Fruit fly (Drosophila melanogaster) whole organism, embryonic: ENCODE results near the gene CG17633.

Experiments
- Antp ChIP-seq: fragments of 200-800 bp; sonication (Bioruptor generic); optimal IDR thresholded peaks from 3 replicates; lab custom pipeline; 2016; ENCODE audit warnings: missing biosample characterization, missing genetic modification characterization
- B-H1 ChIP-seq: fragments of 200-800 bp; sonication (Bioruptor generic); IDR thresholded peaks from 3 replicates; pipeline ENCODE4 v1.3.6; 2022; ENCODE audit warnings: missing biosample characterization, missing genetic modification characterization
- CG10565 ChIP-seq: fragments of 200-800 bp; sonication (Bioruptor generic); optimal IDR thresholded peaks from 3 replicates; lab custom pipeline; 2016; ENCODE audit warnings: missing biosample characterization, mild to moderate bottlenecking, missing genetic modification characterization
- CG11560 ChIP-seq: fragments of 200-800 bp; sonication (Bioruptor generic); IDR thresholded peaks from 3 replicates; pipeline ENCODE4 v1.3.6; 2022; ENCODE audit warnings: missing biosample characterization, missing genetic modification characterization
- CG1233 ChIP-seq: fragments of 200-800 bp; sonication (Bioruptor generic); optimal IDR thresholded peaks from 4 replicates; lab custom pipeline; 2018; ENCODE audit warnings: missing biosample characterization, mild to moderate bottlenecking, missing genetic modification characterization
- CG12942 ChIP-seq: fragments of 200-800 bp; sonication (Bioruptor generic); optimal IDR thresholded peaks from 3 replicates; lab custom pipeline; 2016; ENCODE audit warnings: missing biosample characterization, missing genetic modification characterization
- CG13123 ChIP-seq: fragments of 200-800 bp; sonication (Bioruptor generic); optimal IDR thresholded peaks from 2 replicates; lab custom pipeline; 2016; ENCODE audit warnings: missing biosample characterization, missing genetic modification characterization
- CG13624 ChIP-seq: fragments of 200-800 bp; sonication (Bioruptor generic); optimal IDR thresholded peaks from 2 replicates; lab custom pipeline; 2016; ENCODE audit warnings: missing biosample characterization, missing genetic modification characterization
- CG13894 ChIP-seq: fragments of 200-800 bp; sonication (Bioruptor generic); optimal IDR thresholded peaks from 3 replicates; lab custom pipeline; 2018; ENCODE audit warnings: missing biosample characterization, mild to moderate bottlenecking, missing genetic modification characterization, moderate library complexity
- CG14667 ChIP-seq: fragments of 200-800 bp; sonication (Bioruptor generic); IDR thresholded peaks from 2 replicates; pipeline ENCODE4 v1.3.6; 2022; ENCODE audit warnings: missing biosample characterization, missing genetic modification characterization
- CG17385 ChIP-seq: fragments of 200-800 bp; sonication (Bioruptor generic); optimal IDR thresholded peaks from 3 replicates; lab custom pipeline; 2018; ENCODE audit warnings: missing biosample characterization, mild to moderate bottlenecking, missing genetic modification characterization
- CG2712 ChIP-seq: fragments of 200-800 bp; optimal IDR thresholded peaks from 3 replicates; lab custom pipeline; 2019; ENCODE audit warnings: missing biosample characterization, mild to moderate bottlenecking, missing genetic modification characterization, moderate library complexity
- CG32767 ChIP-seq: fragments of 200-800 bp; sonication (Bioruptor generic); IDR thresholded peaks from 2 replicates; pipeline ENCODE4 v1.3.6; 2022; ENCODE audit warnings: missing biosample characterization, missing genetic modification characterization
- CG3281 ChIP-seq: fragments of 200-800 bp; sonication (Bioruptor generic); optimal IDR thresholded peaks from 3 replicates; lab custom pipeline; 2017; ENCODE audit warnings: missing biosample characterization, mild to moderate bottlenecking, missing genetic modification characterization
- CG3407 ChIP-seq: fragments of 200-800 bp; sonication (Bioruptor generic); optimal IDR thresholded peaks from 2 replicates; lab custom pipeline; 2018; ENCODE audit warnings: missing biosample characterization, mild to moderate bottlenecking, missing genetic modification characterization
- CG3838 ChIP-seq: fragments of 200-800 bp; sonication (Bioruptor generic); optimal IDR thresholded peaks from 3 replicates; lab custom pipeline; 2016; ENCODE audit warnings: missing biosample characterization, missing genetic modification characterization
- CG4730 ChIP-seq: fragments of 200-800 bp; sonication (Bioruptor generic); IDR thresholded peaks from 2 replicates; pipeline ENCODE4 v1.3.6; 2022; ENCODE audit warnings: missing biosample characterization, missing genetic modification characterization
- CG4854 ChIP-seq: fragments of 200-800 bp; sonication (Bioruptor generic); optimal IDR thresholded peaks from 2 replicates; lab custom pipeline; 2016; ENCODE audit warnings: missing biosample characterization, missing genetic modification characterization, inconsistent platforms
- CG5180 ChIP-seq: fragments of 200-800 bp; sonication (Bioruptor generic); optimal IDR thresholded peaks from 3 replicates; lab custom pipeline; 2017; ENCODE audit warnings: missing biosample characterization, missing genetic modification characterization, mild to moderate bottlenecking, moderate library complexity, missing genetic modification reagents
- CG5245 ChIP-seq: fragments of 200-800 bp; sonication (Bioruptor generic); optimal IDR thresholded peaks from 3 replicates; lab custom pipeline; 2016; ENCODE audit warnings: missing biosample characterization, missing genetic modification characterization
- CG8089 ChIP-seq: fragments of 200-800 bp; sonication (Bioruptor generic); optimal IDR thresholded peaks from 3 replicates; lab custom pipeline; 2016; ENCODE audit warnings: missing biosample characterization, missing genetic modification characterization
- CkIIα-i1 ChIP-seq: fragments of 200-800 bp; sonication (Bioruptor generic); IDR thresholded peaks from 2 replicates; pipeline ENCODE4 v1.3.6; 2022; ENCODE audit warnings: missing biosample characterization, missing genetic modification characterization
- Dek ChIP-seq: fragments of 200-800 bp; sonication (Bioruptor generic); optimal IDR thresholded peaks from 3 replicates; lab custom pipeline; 2019; ENCODE audit warnings: missing biosample characterization, mild to moderate bottlenecking, missing genetic modification characterization, moderate library complexity
- E2f2 ChIP-seq: fragments of 200-800 bp; sonication (Bioruptor generic); IDR thresholded peaks from 2 replicates; pipeline ENCODE4 v1.3.6; 2022; ENCODE audit warnings: missing biosample characterization, missing genetic modification characterization
- Eip74EF ChIP-seq, 2 experiments: fragments of 200-800 bp in 1 of 2; fragments of >200 bp in 1 of 2; sonication (Bioruptor generic) in 1 of 2; optimal IDR thresholded peaks; 2 replicates each; lab custom pipeline; 2017 to 2019; ENCODE audit warnings: missing biosample characterization in 2 of 2, missing genetic modification characterization in 2 of 2, mild to moderate bottlenecking in 1 of 2, moderate library complexity in 1 of 2
- Ets97D ChIP-seq: fragments of 200-800 bp; sonication (Bioruptor generic); optimal IDR thresholded peaks from 3 replicates; lab custom pipeline; 2016; ENCODE audit warnings: missing biosample characterization, missing genetic modification characterization
- Fer1 ChIP-seq: fragments of 200-800 bp; sonication (Bioruptor generic); optimal IDR thresholded peaks from 2 replicates; lab custom pipeline; 2017; ENCODE audit warnings: missing biosample characterization, mild to moderate bottlenecking, missing genetic modification characterization
- GATAe ChIP-seq: fragments of 200-800 bp; sonication (Bioruptor generic); conservative IDR thresholded peaks from 2 replicates; pipeline ENCODE4 v1.3.6; 2022; ENCODE audit warnings: missing biosample characterization, missing genetic modification characterization
- H15 ChIP-seq: fragments of 200-800 bp; sonication (Bioruptor generic); IDR thresholded peaks from 3 replicates; pipeline ENCODE4 v1.3.6; 2022; ENCODE audit warnings: missing biosample characterization, missing genetic modification characterization
- HLH4C ChIP-seq: fragments of 200-800 bp; sonication (Bioruptor generic); IDR thresholded peaks from 3 replicates; pipeline ENCODE4 v1.3.6; 2022; ENCODE audit warnings: missing biosample characterization, missing genetic modification characterization; ENCODE audit not compliant: partially characterized antibody
- HmgZ ChIP-seq: fragments of 200-800 bp; sonication (Bioruptor generic); optimal IDR thresholded peaks from 2 replicates; lab custom pipeline; 2018; ENCODE audit warnings: missing biosample characterization, mild to moderate bottlenecking, missing genetic modification characterization
- Neu2 ChIP-seq: fragments of 200-800 bp; sonication (Bioruptor generic); optimal IDR thresholded peaks from 3 replicates; lab custom pipeline; 2016; ENCODE audit warnings: missing biosample characterization, missing genetic modification characterization, borderline replicate concordance
- Sin3A ChIP-seq: fragments of >200 bp; optimal IDR thresholded peaks from 2 replicates; lab custom pipeline; 2018
- Xrp1 ChIP-seq: fragments of 200-800 bp; sonication (Bioruptor generic); IDR thresholded peaks from 2 replicates; pipeline ENCODE4 v1.3.6; 2022; ENCODE audit warnings: missing biosample characterization, missing genetic modification characterization
- chn ChIP-seq: fragments of 200-800 bp; sonication (Bioruptor generic); optimal IDR thresholded peaks from 2 replicates; lab custom pipeline; 2016; ENCODE audit warnings: missing biosample characterization, missing genetic modification characterization
- crp ChIP-seq, 2 experiments: fragments of 200-800 bp; sonication (Bioruptor generic); optimal IDR thresholded peaks; 2 replicates in 1 of 2; 3 replicates in 1 of 2; lab custom pipeline; 2017; ENCODE audit warnings: missing biosample characterization in 2 of 2, missing genetic modification characterization in 2 of 2, mild to moderate bottlenecking in 1 of 2, moderate library complexity in 1 of 2
- disco-r ChIP-seq: fragments of 200-800 bp; sonication (Bioruptor generic); optimal IDR thresholded peaks from 2 replicates; lab custom pipeline; 2016; ENCODE audit warnings: missing biosample characterization, missing genetic modification characterization
- dpn ChIP-seq, 2 experiments: fragments of 200-800 bp; sonication (Bioruptor generic); optimal IDR thresholded peaks; 3 replicates each; lab custom pipeline; 2016; ENCODE audit warnings: missing biosample characterization in 2 of 2, missing genetic modification characterization in 2 of 2
- ham ChIP-seq: fragments of 200-800 bp; sonication (Bioruptor generic); IDR thresholded peaks from 2 replicates; pipeline ENCODE4 v1.3.6; 2022; ENCODE audit warnings: missing biosample characterization, missing genetic modification characterization
- lilli ChIP-seq: fragments of 200-800 bp; sonication (Bioruptor generic); optimal IDR thresholded peaks from 3 replicates; lab custom pipeline; 2016; ENCODE audit warnings: missing biosample characterization, missing genetic modification characterization
- pfk ChIP-seq: fragments of 200-800 bp; sonication (Bioruptor generic); optimal IDR thresholded peaks from 2 replicates; lab custom pipeline; 2018; ENCODE audit warnings: missing biosample characterization, mild to moderate bottlenecking, missing genetic modification characterization, moderate library complexity
- pita ChIP-seq: fragments of 200-800 bp; sonication (Bioruptor generic); optimal IDR thresholded peaks from 2 replicates; lab custom pipeline; 2017; ENCODE audit warnings: missing biosample characterization, mild to moderate bottlenecking, missing genetic modification characterization
- psq ChIP-seq: fragments of 200-800 bp; sonication (Bioruptor generic); optimal IDR thresholded peaks from 2 replicates; lab custom pipeline; 2017; ENCODE audit warnings: missing biosample characterization, missing genetic modification characterization
- sc ChIP-seq, 3 experiments: fragments of >200 bp in 2 of 3; fragments of 200-800 bp in 1 of 3; sonication (Bioruptor generic) in 1 of 3; optimal IDR thresholded peaks; 2 replicates in 2 of 3; 3 replicates in 1 of 3; lab custom pipeline; 2017; ENCODE audit warnings: mild to moderate bottlenecking in 1 of 3, missing biosample characterization in 1 of 3, missing genetic modification characterization in 1 of 3, missing genetic modification reagents in 1 of 3
- schlank ChIP-seq: fragments of 200-800 bp; sonication (Bioruptor generic); optimal IDR thresholded peaks from 2 replicates; lab custom pipeline; 2018; ENCODE audit warnings: missing biosample characterization, mild to moderate bottlenecking, missing genetic modification characterization
- so ChIP-seq: fragments of 200-800 bp; sonication (Bioruptor generic); IDR thresholded peaks from 3 replicates; pipeline ENCODE4 v1.3.6; 2022; ENCODE audit warnings: missing biosample characterization, missing genetic modification characterization
- tin ChIP-seq: fragments of 200-800 bp; sonication (Bioruptor generic); optimal IDR thresholded peaks from 3 replicates; lab custom pipeline; 2016; ENCODE audit warnings: missing biosample characterization, missing genetic modification characterization
- wor ChIP-seq: fragments of 200-800 bp; sonication (Bioruptor generic); IDR thresholded peaks from 2 replicates; pipeline ENCODE4 v1.3.6; 2022; ENCODE audit warnings: missing biosample characterization, missing genetic modification characterization

CG17633 gene

dm6 chr2L:9757990-9758814, 10.7 kb upstream of the CG17633 start, which contains the start of gene zf30C (continued):
- peak; percentile 54; the same call in 1 of the 3 replicates for TF ChIP-seq CG11560
- TF ChIP-seq CG13123, result peak; percentile 78
- no peak for TF ChIP-seq CkIIα-i1 (GFP tag; lab: Robert Waterston, UW)
- peak; percentile 54; the same call in 1 of the 2 replicates for TF ChIP-seq wor (GFP tag; lab: Robert Waterston, UW)
- peak; percentile 75 for TF ChIP-seq Ets97D (GFP tag; lab: Kevin White, UChicago)
- no peak; the same call in none of the 2 replicates for TF ChIP-seq CG32767 (GFP tag; lab: Robert Waterston, UW)
- TF ChIP-seq H15, result peak; percentile 83
- TF ChIP-seq dpn (GFP tag; optimal IDR thresholded peaks at IDR 0.05; lab: Kevin White, UChicago), result peak; percentile 90 to 93
- TF ChIP-seq CG10565, result no peak
- peak; percentile 76 for TF ChIP-seq CG4854 (GFP tag; lab: Kevin White, UChicago)
- TF ChIP-seq disco-r (GFP tag; lab: Kevin White, UChicago), result peak; percentile 62
- TF ChIP-seq CG5180 (GFP tag; lab: Kevin White, UChicago), result peak; percentile 33
- peak; percentile 88 for TF ChIP-seq CG5245 (GFP tag; lab: Kevin White, UChicago)
- TF ChIP-seq E2f2 (GFP tag; lab: Robert Waterston, UW), result peak; percentile 99
- peak in 1 of 2 experiments; percentile 38 for TF ChIP-seq crp (GFP tag; optimal IDR thresholded peaks at IDR 0.05; lab: Kevin White, UChicago)
- TF ChIP-seq CG1233, result peak; percentile 62
- peak; percentile 79 for TF ChIP-seq CG2712 (tag; lab: Kevin White, UChicago)
- peak; percentile 83 for TF ChIP-seq HmgZ (tag; lab: Kevin White, UChicago)
- peak; percentile 97 for TF ChIP-seq lilli
- TF ChIP-seq Dek (tag; lab: Kevin White, UChicago), result peak; percentile 64
- no peak for TF ChIP-seq pita (GFP tag; lab: Kevin White, UChicago)
- TF ChIP-seq CG3281 (GFP tag; lab: Kevin White, UChicago), result peak; percentile 77
- peak; percentile 43 for TF ChIP-seq psq
- peak; percentile 67 for TF ChIP-seq Fer1 (GFP tag; lab: Kevin White, UChicago)
- peak; percentile 78 for TF ChIP-seq schlank (tag; lab: Kevin White, UChicago)
- peak; percentile 78 for TF ChIP-seq Sin3A (lab: Kevin White, UChicago)
- peak in 1 of 2 experiments; percentile 57 for TF ChIP-seq Eip74EF (GFP tag; optimal IDR thresholded peaks at IDR 0.05; lab: Kevin White, UChicago)
- TF ChIP-seq ham (GFP tag; lab: Robert Waterston, UW), result 0 out of 2 replicates have a peak, but pooled peaks have one; percentile 23
- TF ChIP-seq CG13624 (GFP tag; lab: Kevin White, UChicago), result peak; percentile 90
- peak; percentile 70 for TF ChIP-seq CG12942 (GFP tag; lab: Kevin White, UChicago)
- TF ChIP-seq CG3838 (GFP tag; lab: Kevin White, UChicago), result peak; percentile 55
- peak; percentile 95 for TF ChIP-seq Antp
- TF ChIP-seq CG13894 (tag; lab: Kevin White, UChicago), result peak; percentile 58
- peak; percentile 79 for TF ChIP-seq B-H1 (GFP tag; lab: Robert Waterston, UW)
- TF ChIP-seq tin (GFP tag; lab: Kevin White, UChicago), result peak; percentile 92
- peak; percentile 76 for TF ChIP-seq Xrp1
- TF ChIP-seq HLH4C (GFP tag; lab: Robert Waterston, UW), result peak; percentile 57; the same call in 1 of the 3 replicates
- TF ChIP-seq pfk (GFP tag; lab: Kevin White, UChicago), result peak; percentile 20
- TF ChIP-seq CG17385 (GFP tag; lab: Kevin White, UChicago), result peak; percentile 73
- TF ChIP-seq chn, result peak; percentile 95
- peak; percentile 68; the same call in 2 of the 3 replicates for TF ChIP-seq so
- no peak for TF ChIP-seq sc (optimal IDR thresholded peaks at IDR 0.05; lab: Kevin White, UChicago)
- peak; percentile 6 for TF ChIP-seq sc (GFP tag; optimal IDR thresholded peaks at IDR 0.05; lab: Kevin White, UChicago)
- TF ChIP-seq CG14667 (GFP tag; lab: Robert Waterston, UW), result peak; percentile 83
- TF ChIP-seq CG3407 (GFP tag; lab: Kevin White, UChicago), result peak; percentile 31
- TF ChIP-seq GATAe, result no peak
- TF ChIP-seq CG4730 (GFP tag; lab: Robert Waterston, UW), result peak; percentile 77
- TF ChIP-seq CG8089 (GFP tag; lab: Kevin White, UChicago), result peak; percentile 78
- peak; percentile 74 for TF ChIP-seq Neu2
